Worm (Caenorhabditis elegans): ENCODE measurements around the gene F13A7.11.

The F13A7.11 gene

ce11 chrV:16351757-16352156 is 43.3 kb downstream of the F13A7.11 start:
- TF ChIP-seq snpc-4 (tag; optimal IDR thresholded peaks at IDR 0.05): peak; percentile 85
- TF ChIP-seq aly-2 (tag; optimal IDR thresholded peaks at IDR 0.05): no peak
- no peak for TF ChIP-seq ces-1 (GFP tag; optimal IDR thresholded peaks at IDR 0.05)

DNA sequence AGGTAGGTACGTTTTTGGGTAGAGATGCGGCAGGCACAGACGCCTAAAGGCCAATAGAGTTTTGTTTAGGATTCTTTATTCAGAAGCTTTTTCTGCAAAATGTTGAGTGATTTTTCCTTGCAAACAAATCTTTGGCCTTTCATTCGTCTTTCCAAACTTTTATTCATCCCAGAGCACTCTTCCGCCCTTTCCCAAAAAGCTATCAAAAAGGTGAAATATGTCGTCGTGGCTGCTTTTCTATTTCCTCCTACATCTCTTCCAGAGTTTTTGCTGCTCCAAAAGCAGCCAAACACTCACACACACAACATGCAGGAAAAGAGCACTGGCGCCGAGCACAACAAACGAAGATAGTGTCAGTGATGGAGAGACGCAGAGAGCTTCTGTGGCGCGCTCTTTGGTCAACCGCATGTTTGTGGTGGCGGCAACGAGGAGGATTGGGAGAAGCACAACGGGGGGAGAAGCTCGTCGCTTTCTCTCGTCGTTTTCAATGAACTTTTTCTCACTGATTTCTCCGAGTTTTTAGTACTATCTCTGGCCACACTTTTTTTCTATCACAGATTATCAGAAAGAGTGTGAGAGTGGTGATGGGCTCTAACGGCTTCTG is 44.2 kb downstream of the F13A7.11 start:
- TF ChIP-seq nhr-47 (tag; optimal IDR thresholded peaks at IDR 0.05) (peak; percentile 67), lin-39 (tag; optimal IDR thresholded peaks at IDR 0.05) (no peak), zag-1 (tag; optimal IDR thresholded peaks at IDR 0.05) (no peak), ceh-90 (tag; optimal IDR thresholded peaks at IDR 0.05) (no peak), fkh-8 (tag; optimal IDR thresholded peaks at IDR 0.05) (peak; percentile 87), ama-1 (optimal IDR thresholded peaks at IDR 0.05) (no peak), hpl-2 (GFP tag; optimal IDR thresholded peaks at IDR 0.05) (no peak), elt-2 (tag; optimal IDR thresholded peaks at IDR 0.05) (peak; percentile 39), nhr-28 (tag; optimal IDR thresholded peaks at IDR 0.05) (no peak), dsc-1 (tag; optimal IDR thresholded peaks at IDR 0.05) (peak; percentile 49), unc-130 (tag; optimal IDR thresholded peaks at IDR 0.05) (no peak), unc-62 (GFP tag; optimal IDR thresholded peaks at IDR 0.05) (no peak), alr-1 (tag; optimal IDR thresholded peaks at IDR 0.05; ENCODE audit: borderline replicate concordance) (no peak), unc-86 (tag; optimal IDR thresholded peaks at IDR 0.05) (peak; percentile 39), ceh-8 (GFP tag; optimal IDR thresholded peaks at IDR 0.05) (no peak), unc-98 (GFP tag; IDR thresholded peaks at IDR 0.05) (no peak), tlp-1 (tag; optimal IDR thresholded peaks at IDR 0.05) (no peak), nhr-76 (tag; optimal IDR thresholded peaks at IDR 0.05) (no peak), fkh-4 (tag; optimal IDR thresholded peaks at IDR 0.05; ENCODE audit: borderline replicate concordance) (no peak), xbp-1 (tag; optimal IDR thresholded peaks at IDR 0.05) (peak; percentile 11), sox-4 (tag; optimal IDR thresholded peaks at IDR 0.05) (no peak), sup-37 (GFP tag; optimal IDR thresholded peaks at IDR 0.05) (no peak), egl-27 (tag; optimal IDR thresholded peaks at IDR 0.05) (no peak), nhr-12 (tag; optimal IDR thresholded peaks at IDR 0.05) (no peak), F16B12.6 (tag; optimal IDR thresholded peaks at IDR 0.05) (no peak), pax-3 (tag; optimal IDR thresholded peaks at IDR 0.05) (peak; percentile 22), vab-15 (tag; optimal IDR thresholded peaks at IDR 0.05) (no peak), snpc-4 (tag; optimal IDR thresholded peaks at IDR 0.05) (peak; percentile 28), grh-1 (GFP tag; IDR thresholded peaks at IDR 0.05) (no peak), Y116A8C.19 (tag; optimal IDR thresholded peaks at IDR 0.05; ENCODE audit: borderline replicate concordance) (no peak), lsy-2 (tag; optimal IDR thresholded peaks at IDR 0.05) (peak in 1 of 2 experiments; percentile 55), snu-23 (GFP tag; optimal IDR thresholded peaks at IDR 0.05) (peak; percentile 48), ztf-4 (tag; optimal IDR thresholded peaks at IDR 0.05) (no peak), tbx-2 (tag; optimal IDR thresholded peaks at IDR 0.05) (peak; percentile 40), fos-1 (tag; optimal IDR thresholded peaks at IDR 0.05) (no peak), skn-1 (tag; optimal IDR thresholded peaks at IDR 0.05) (no peak), aly-2 (tag; optimal IDR thresholded peaks at IDR 0.05) (no peak), ceh-82 (tag; optimal IDR thresholded peaks at IDR 0.05) (peak in 2 of 3 experiments; percentile 7 to 72), C04F5.9 (tag; optimal IDR thresholded peaks at IDR 0.05) (no peak), dpl-1 (GFP tag; optimal IDR thresholded peaks at IDR 0.05) (peak in 2 of 3 experiments; percentile 28 to 40), pag-3 (tag; optimal IDR thresholded peaks at IDR 0.05; ENCODE audit: borderline replicate concordance, insufficient read depth) (no peak), nhr-84 (tag; optimal IDR thresholded peaks at IDR 0.05) (no peak), nhr-237 (tag; optimal IDR thresholded peaks at IDR 0.05) (no peak), ztf-11 (tag; optimal IDR thresholded peaks at IDR 0.05) (no peak), ceh-63 (GFP tag; optimal IDR thresholded peaks at IDR 0.05) (no peak), aha-1 (tag; optimal IDR thresholded peaks at IDR 0.05) (no peak), mdl-1 (tag; optimal IDR thresholded peaks at IDR 0.05) (peak in 1 of 2 experiments; percentile 39), ets-5 (GFP tag; IDR thresholded peaks at IDR 0.05) (no peak), irx-1 (tag; optimal IDR thresholded peaks at IDR 0.05) (no peak), isw-1 (GFP tag; IDR thresholded peaks at IDR 0.05) (peak; percentile 17; the same call in 1 of the 2 replicates)

Data from whole organism, L1 larva.